Fruit fly (Drosophila melanogaster): Measurements from ENCODE around the gene thw.
A peak's percentile ranks its signal among the peaks of the same experiment; 100 is the strongest.

Gene thw

DNA sequence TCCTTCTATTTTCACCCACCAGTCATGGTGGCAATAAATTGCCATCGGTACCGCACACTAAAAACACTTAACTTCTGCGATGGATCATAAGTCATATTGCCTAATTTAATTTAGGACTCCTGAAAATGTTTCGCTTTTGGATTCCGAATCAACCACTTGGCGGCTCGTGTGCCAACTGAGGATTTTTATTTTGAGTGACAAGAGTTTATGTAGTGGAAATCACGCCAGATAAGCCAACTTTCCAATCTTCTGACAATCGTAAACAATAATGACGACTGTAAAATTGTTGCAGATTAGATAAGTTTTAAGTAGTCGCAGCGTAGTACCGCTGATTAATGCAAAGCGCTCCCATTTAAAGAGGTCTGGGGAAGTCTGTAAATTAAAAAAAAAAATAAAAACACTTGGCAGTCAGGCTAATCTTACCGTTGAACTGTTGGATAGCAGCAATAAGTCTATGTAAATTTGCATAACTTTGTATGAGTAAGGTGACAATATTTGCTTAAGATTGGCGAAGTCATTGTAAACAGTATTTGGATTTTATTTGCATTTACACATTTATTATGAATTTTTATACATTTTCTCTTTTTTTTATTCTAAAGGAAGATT is 7.2 kb upstream of the thw start, which contains the start of gene CG14606 (continued):
- TF ChIP-seq CG11093 (GFP tag; IDR thresholded peaks at IDR 0.05) (no peak), Rfx (GFP tag; IDR thresholded peaks at IDR 0.05) (0 out of 2 replicates have a peak, but pooled peaks have one; percentile 13), tap (tag; optimal IDR thresholded peaks at IDR 0.05) (no peak), odd (GFP tag; optimal IDR thresholded peaks at IDR 0.05) (no peak), CG9932 (GFP tag; IDR thresholded peaks at IDR 0.05) (no peak), CG10565 (GFP tag; optimal IDR thresholded peaks at IDR 0.05) (no peak), CG16863 (GFP tag; optimal IDR thresholded peaks at IDR 0.05) (no peak), cad (GFP tag; optimal IDR thresholded peaks at IDR 0.05) (no peak), CG8924 (tag; optimal IDR thresholded peaks at IDR 0.05) (no peak), CG6683 (GFP tag; optimal IDR thresholded peaks at IDR 0.05) (no peak), CG2129 (GFP tag; IDR thresholded peaks at IDR 0.05; ENCODE audit: partially characterized antibody) (no peak), CG3281 (GFP tag; optimal IDR thresholded peaks at IDR 0.05) (peak; percentile 53), CG10209 (GFP tag; optimal IDR thresholded peaks at IDR 0.05) (no peak), CG34376 (GFP tag; optimal IDR thresholded peaks at IDR 0.05) (peak; percentile 14), stwl (tag; optimal IDR thresholded peaks at IDR 0.05) (no peak), fd3F (GFP tag; optimal IDR thresholded peaks at IDR 0.05) (peak; percentile 33), gem (tag; optimal IDR thresholded peaks at IDR 0.05) (no peak), CG2120 (GFP tag; optimal IDR thresholded peaks at IDR 0.05) (no peak), CG4360 (GFP tag; IDR thresholded peaks at IDR 0.05) (no peak), twi (tag; optimal IDR thresholded peaks at IDR 0.05) (no peak), shn (GFP tag; optimal IDR thresholded peaks at IDR 0.05) (no peak), dan (GFP tag; IDR thresholded peaks at IDR 0.05) (no peak), CG18599 (GFP tag; optimal IDR thresholded peaks at IDR 0.05) (peak; percentile 48), lov (optimal IDR thresholded peaks at IDR 0.05) (no peak), lov (GFP tag; IDR thresholded peaks at IDR 0.05) (no peak), CG9876 (GFP tag; optimal IDR thresholded peaks at IDR 0.05) (no peak), hbn (GFP tag; IDR thresholded peaks at IDR 0.05; ENCODE audit: partially characterized antibody) (no peak), B-H2 (GFP tag; optimal IDR thresholded peaks at IDR 0.05) (peak; percentile 21), zf30C (GFP tag; optimal IDR thresholded peaks at IDR 0.05) (no peak), CG13894 (tag; optimal IDR thresholded peaks at IDR 0.05) (no peak), CG17385 (GFP tag; optimal IDR thresholded peaks at IDR 0.05) (no peak), schlank (tag; optimal IDR thresholded peaks at IDR 0.05) (peak; percentile 36), CG18764 (GFP tag; optimal IDR thresholded peaks at IDR 0.05) (no peak), Gug (GFP tag; IDR thresholded peaks at IDR 0.05) (no peak), CoRest (tag; optimal IDR thresholded peaks at IDR 0.05) (peak; percentile 21), CG9609 (GFP tag; optimal IDR thresholded peaks at IDR 0.05) (no peak), CG5180 (GFP tag; optimal IDR thresholded peaks at IDR 0.05) (no peak), toy (GFP tag; IDR thresholded peaks at IDR 0.05) (no peak), br (optimal IDR thresholded peaks at IDR 0.05) (no peak), CG10654 (GFP tag; optimal IDR thresholded peaks at IDR 0.05) (no peak), Gsc (GFP tag; IDR thresholded peaks at IDR 0.05) (no peak), Ravus (GFP tag; IDR thresholded peaks at IDR 0.05) (no peak), mirr (GFP tag; optimal IDR thresholded peaks at IDR 0.05) (peak; percentile 37), CG12071 (GFP tag; optimal IDR thresholded peaks at IDR 0.05) (peak; percentile 8), CG8290 (GFP tag; optimal IDR thresholded peaks at IDR 0.05) (no peak), CG8290 (tag; optimal IDR thresholded peaks at IDR 0.05) (no peak), Doc2 (GFP tag; IDR thresholded peaks at IDR 0.05) (no peak), nerfin-1 (tag; optimal IDR thresholded peaks at IDR 0.05) (no peak), E2f2 (GFP tag; IDR thresholded peaks at IDR 0.05) (no peak), CG17361 (GFP tag; IDR thresholded peaks at IDR 0.05) (no peak), Myb (GFP tag; optimal IDR thresholded peaks at IDR 0.05) (no peak), Hmr (GFP tag; optimal IDR thresholded peaks at IDR 0.05) (peak; percentile 74)
